Fruit fly (Drosophila melanogaster): Measurements from ENCODE around the gene CHOp24.

dm6 chrX:4505318-4505717 lies 35.4 kb upstream of the CHOp24 start:
- no peak for TF ChIP-seq Hr4 (GFP tag; optimal IDR thresholded peaks at IDR 0.05)
- no peak for TF ChIP-seq CG10631 (GFP tag; optimal IDR thresholded peaks at IDR 0.05)
- no peak for TF ChIP-seq topi (GFP tag; optimal IDR thresholded peaks at IDR 0.05)
- TF ChIP-seq Sox14 (GFP tag; optimal IDR thresholded peaks at IDR 0.05) = no peak
